Fruit fly (Drosophila melanogaster) whole organism, prepupa: ENCODE results near the gene CG12253.

Experiments used
- Blimp-1 ChIP-seq: fragments of 200-800 bp; sonication (Bioruptor generic); optimal IDR thresholded peaks from 3 replicates; lab custom pipeline; 2017; ENCODE audit warnings: missing biosample characterization, missing genetic modification characterization, mild to moderate bottlenecking, moderate library complexity, missing genetic modification reagents
- CG10631 ChIP-seq: fragments of 200-800 bp; sonication (Bioruptor generic); optimal IDR thresholded peaks from 2 replicates; lab custom pipeline; 2016; ENCODE audit warnings: missing biosample characterization, missing genetic modification characterization
- CG10669 ChIP-seq: fragments of 200-800 bp; sonication (Bioruptor generic); optimal IDR thresholded peaks from 3 replicates; lab custom pipeline; 2018; ENCODE audit warnings: missing biosample characterization, mild to moderate bottlenecking, missing genetic modification characterization, moderate library complexity
- CG11294 ChIP-seq: fragments of 200-800 bp; sonication (Bioruptor generic); IDR thresholded peaks from 2 replicates; pipeline ENCODE4 v1.3.6; 2022; ENCODE audit warnings: missing biosample characterization, missing genetic modification characterization
- CG11762 ChIP-seq: fragments of 200-800 bp; sonication (Bioruptor generic); optimal IDR thresholded peaks from 3 replicates; lab custom pipeline; 2016; ENCODE audit warnings: missing biosample characterization, missing genetic modification characterization; ENCODE audit not compliant: insufficient read depth
- CG11902 ChIP-seq: fragments of 200-800 bp; sonication (Bioruptor generic); optimal IDR thresholded peaks from 3 replicates; lab custom pipeline; 2016; ENCODE audit warnings: missing biosample characterization, missing genetic modification characterization
- CG15336 ChIP-seq: fragments of 200-800 bp; sonication (Bioruptor generic); IDR thresholded peaks from 2 replicates; pipeline ENCODE4 v1.3.6; 2022; ENCODE audit warnings: missing biosample characterization, missing genetic modification characterization
- CG1621 ChIP-seq: fragments of 200-800 bp; sonication (Bioruptor generic); optimal IDR thresholded peaks from 3 replicates; lab custom pipeline; 2018; ENCODE audit warnings: missing biosample characterization, mild to moderate bottlenecking, missing genetic modification characterization
- CG3032 ChIP-seq: fragments of 200-800 bp; optimal IDR thresholded peaks from 2 replicates; lab custom pipeline; 2019; ENCODE audit warnings: missing biosample characterization, mild to moderate bottlenecking, missing genetic modification characterization, moderate library complexity
- CG32006 ChIP-seq: fragments of 200-800 bp; sonication (Bioruptor generic); optimal IDR thresholded peaks from 3 replicates; lab custom pipeline; 2017; ENCODE audit warnings: missing biosample characterization, mild to moderate bottlenecking, missing genetic modification characterization
- CG34406 ChIP-seq: fragments of 200-800 bp; sonication (Bioruptor generic); optimal IDR thresholded peaks from 3 replicates; lab custom pipeline; 2016; ENCODE audit warnings: missing biosample characterization, missing genetic modification characterization
- CG4318 ChIP-seq: fragments of 200-800 bp; sonication (Bioruptor generic); optimal IDR thresholded peaks from 3 replicates; lab custom pipeline; 2017; ENCODE audit warnings: missing biosample characterization, mild to moderate bottlenecking, missing genetic modification characterization
- CG6163 ChIP-seq: fragments of 200-800 bp; sonication (Bioruptor generic); IDR thresholded peaks from 3 replicates; pipeline ENCODE4 v1.3.6; 2022; ENCODE audit warnings: missing biosample characterization, missing genetic modification characterization
- CG6808 ChIP-seq: fragments of 200-800 bp; sonication (Bioruptor generic); optimal IDR thresholded peaks from 3 replicates; lab custom pipeline; 2017; ENCODE audit warnings: missing biosample characterization, missing genetic modification characterization, mild to moderate bottlenecking, moderate library complexity, missing genetic modification reagents
- CG8119 ChIP-seq: fragments of 200-800 bp; sonication (Bioruptor generic); IDR thresholded peaks from 3 replicates; pipeline ENCODE4 v1.3.6; 2022; ENCODE audit warnings: missing biosample characterization, missing genetic modification characterization
- CG8632 ChIP-seq: fragments of 200-800 bp; sonication (Bioruptor generic); optimal IDR thresholded peaks from 3 replicates; lab custom pipeline; 2016; ENCODE audit warnings: missing biosample characterization, missing genetic modification characterization
- Eip78C ChIP-seq: fragments of 200-800 bp; sonication (Bioruptor generic); peaks from one replicate; lab custom pipeline; 2016; ENCODE audit warnings: missing biosample characterization, missing genetic modification characterization
- Eip93F ChIP-seq: fragments of 200-800 bp; sonication (Bioruptor generic); optimal IDR thresholded peaks from 2 replicates; lab custom pipeline; 2016; ENCODE audit warnings: missing biosample characterization, mild to moderate bottlenecking, missing genetic modification characterization
- Ets96B ChIP-seq: fragments of 200-800 bp; optimal IDR thresholded peaks from 2 replicates; lab custom pipeline; 2019; ENCODE audit warnings: missing biosample characterization, mild to moderate bottlenecking, missing genetic modification characterization, moderate library complexity
- Gug ChIP-seq: fragments of 200-800 bp; sonication (Bioruptor generic); IDR thresholded peaks from 2 replicates; pipeline ENCODE4 v1.3.6; 2022; ENCODE audit warnings: missing biosample characterization, missing genetic modification characterization
- Hr38 ChIP-seq: sonication (Bioruptor generic); optimal IDR thresholded peaks from 2 replicates; lab custom pipeline; 2016; ENCODE audit warnings: missing biosample characterization, missing genetic modification characterization
- Hr4 ChIP-seq: fragments of 200-800 bp; sonication (Bioruptor generic); optimal IDR thresholded peaks from 3 replicates; lab custom pipeline; 2016; ENCODE audit warnings: missing biosample characterization, missing genetic modification characterization
- Met ChIP-seq: fragments of 200-800 bp; sonication (Bioruptor generic); optimal IDR thresholded peaks from 3 replicates; lab custom pipeline; 2016; ENCODE audit warnings: missing biosample characterization, missing genetic modification characterization
- OdsH ChIP-seq: fragments of 200-800 bp; sonication (Bioruptor generic); optimal IDR thresholded peaks from 3 replicates; lab custom pipeline; 2016; ENCODE audit warnings: missing biosample characterization, missing genetic modification characterization
- Smox ChIP-seq: fragments of 200-800 bp; sonication (Bioruptor generic); optimal IDR thresholded peaks from 3 replicates; lab custom pipeline; 2016; ENCODE audit warnings: missing biosample characterization, missing genetic modification characterization
- Sox102F ChIP-seq: fragments of 200-800 bp; sonication (Bioruptor generic); optimal IDR thresholded peaks from 2 replicates; lab custom pipeline; 2016; ENCODE audit warnings: missing biosample characterization, mild to moderate bottlenecking, missing genetic modification characterization
- Sox14 ChIP-seq: fragments of 200-800 bp; sonication (Bioruptor generic); optimal IDR thresholded peaks from 3 replicates; lab custom pipeline; 2016; ENCODE audit warnings: missing biosample characterization, missing genetic modification characterization
- Sox15 ChIP-seq: fragments of 200-800 bp; sonication (Bioruptor generic); optimal IDR thresholded peaks from 3 replicates; lab custom pipeline; 2016; ENCODE audit warnings: missing biosample characterization, missing genetic modification characterization
- achi ChIP-seq: fragments of 200-800 bp; sonication (Bioruptor generic); optimal IDR thresholded peaks from 3 replicates; lab custom pipeline; 2016; ENCODE audit warnings: missing biosample characterization, missing genetic modification characterization
- dsx ChIP-seq: fragments of 200-800 bp; optimal IDR thresholded peaks from 3 replicates; lab custom pipeline; 2019; ENCODE audit warnings: missing biosample characterization, mild to moderate bottlenecking, missing genetic modification characterization, moderate library complexity; ENCODE audit not compliant: poor library complexity, severe bottlenecking
- esn ChIP-seq: fragments of 200-800 bp; sonication (Bioruptor generic); optimal IDR thresholded peaks from 2 replicates; lab custom pipeline; 2016; ENCODE audit warnings: missing biosample characterization, mild to moderate bottlenecking, missing genetic modification characterization, moderate library complexity
- fd85E ChIP-seq: fragments of 200-800 bp; sonication (Bioruptor generic); optimal IDR thresholded peaks from 3 replicates; lab custom pipeline; 2016; ENCODE audit warnings: missing biosample characterization, missing genetic modification characterization
- fkh ChIP-seq: fragments of 200-800 bp; sonication (Bioruptor generic); optimal IDR thresholded peaks from 3 replicates; lab custom pipeline; 2017; ENCODE audit warnings: missing biosample characterization, mild to moderate bottlenecking, missing genetic modification characterization, moderate library complexity
- lz ChIP-seq: fragments of 200-800 bp; sonication (Bioruptor generic); optimal IDR thresholded peaks from 3 replicates; lab custom pipeline; 2016; ENCODE audit warnings: missing biosample characterization, missing genetic modification characterization
- spab ChIP-seq: fragments of 200-800 bp; sonication (Bioruptor generic); optimal IDR thresholded peaks from 2 replicates; lab custom pipeline; 2017; ENCODE audit warnings: missing biosample characterization, mild to moderate bottlenecking, missing genetic modification characterization, missing genetic modification reagents
- ss ChIP-seq, 2 experiments: fragments of 200-800 bp; sonication (Bioruptor generic); optimal IDR thresholded peaks; 2 replicates in 1 of 2; 3 replicates in 1 of 2; lab custom pipeline; 2017 to 2018; ENCODE audit warnings: mild to moderate bottlenecking in 2 of 2, missing biosample characterization in 2 of 2, missing genetic modification characterization in 2 of 2, moderate library complexity in 1 of 2
- svp ChIP-seq: fragments of 200-800 bp; sonication (Bioruptor generic); peaks from one replicate; lab custom pipeline; 2016; ENCODE audit warnings: missing biosample characterization, missing genetic modification characterization
- topi ChIP-seq: fragments of 200-800 bp; sonication (Bioruptor generic); optimal IDR thresholded peaks from 3 replicates; lab custom pipeline; 2016; ENCODE audit warnings: missing biosample characterization, missing genetic modification characterization
- vri ChIP-seq: fragments of 200-800 bp; sonication (Bioruptor generic); optimal IDR thresholded peaks from 3 replicates; lab custom pipeline; 2016; ENCODE audit warnings: missing biosample characterization, mild to moderate bottlenecking, missing genetic modification characterization

CG12253 gene

DNA sequence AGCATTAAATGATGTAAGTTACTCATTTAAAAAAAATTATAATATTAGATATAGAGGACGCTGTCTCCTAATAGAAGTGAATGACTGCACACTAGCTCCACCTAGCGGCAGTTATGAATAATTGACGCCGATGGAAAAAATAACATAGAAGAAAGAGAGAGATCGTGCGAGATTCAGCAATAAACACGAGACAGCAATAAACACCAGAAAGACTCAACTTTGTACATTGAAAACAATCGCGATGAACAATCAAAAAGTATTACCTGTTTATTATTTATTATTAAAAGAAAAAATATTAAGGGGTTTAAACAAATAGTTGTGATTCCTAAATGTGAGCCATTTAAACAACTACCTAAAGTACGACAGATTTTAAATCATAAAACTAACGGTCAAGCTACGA, 1.5 kb upstream of the CG12253 start (continued):
- no peak for TF ChIP-seq CG11902 (GFP tag; lab: Kevin White, UChicago)
- no peak for TF ChIP-seq Met (GFP tag; lab: Kevin White, UChicago)
- no peak for TF ChIP-seq Sox15 (GFP tag; lab: Kevin White, UChicago)
- TF ChIP-seq CG4318 (GFP tag; lab: Kevin White, UChicago) = no peak
- no peak for TF ChIP-seq CG11294 (GFP tag; lab: Robert Waterston, UW)
- TF ChIP-seq OdsH (GFP tag; lab: Kevin White, UChicago) = no peak
- peak; percentile 22; the same call in 1 of the 2 replicates for TF ChIP-seq CG15336 (GFP tag; lab: Robert Waterston, UW)
- TF ChIP-seq CG6808 = no peak
- no peak for TF ChIP-seq Smox (GFP tag; lab: Kevin White, UChicago)
- TF ChIP-seq svp (GFP tag; lab: Kevin White, UChicago) = no peak
- TF ChIP-seq CG10669 (GFP tag; lab: Kevin White, UChicago) = no peak
- no peak for TF ChIP-seq fkh (GFP tag; lab: Kevin White, UChicago)
- no peak for TF ChIP-seq Blimp-1
- TF ChIP-seq dsx (GFP tag; lab: Kevin White, UChicago) = no peak
- TF ChIP-seq, all 60 proteins: peak for 8

DNA sequence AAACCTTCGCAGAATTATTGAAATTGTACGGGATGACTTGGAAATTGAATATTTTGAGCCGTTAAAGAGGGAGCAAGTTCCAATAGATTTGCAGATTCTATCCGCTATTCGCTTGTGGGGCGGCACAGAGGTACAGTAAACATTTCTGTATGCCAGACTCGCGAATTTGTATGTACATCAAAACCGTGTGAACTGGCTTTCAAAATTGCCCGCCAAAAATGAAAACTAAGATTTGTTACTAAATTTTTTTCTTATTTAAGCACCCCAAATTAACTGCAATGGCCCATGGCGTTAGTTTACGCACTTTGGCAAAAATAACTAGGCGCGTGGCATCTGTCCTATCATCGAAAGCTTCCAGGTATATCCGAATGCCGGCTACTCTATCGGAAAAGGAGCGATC, 420 bp downstream of the CG12253 start:
- TF ChIP-seq topi (no peak), Sox14 (GFP tag; lab: Kevin White, UChicago) (no peak), fd85E (GFP tag; lab: Kevin White, UChicago) (no peak), Ets96B (no peak), Gug (GFP tag; lab: Robert Waterston, UW) (no peak), CG8632 (GFP tag; lab: Kevin White, UChicago) (no peak), ss (GFP tag; optimal IDR thresholded peaks at IDR 0.05; lab: Kevin White, UChicago) (no peak), CG4318 (GFP tag; lab: Kevin White, UChicago) (no peak), svp (GFP tag; lab: Kevin White, UChicago) (no peak), Eip78C (no peak), CG3032 (tag; lab: Kevin White, UChicago) (no peak), Eip93F (no peak), CG8119 (GFP tag; lab: Robert Waterston, UW) (no peak), Hr38 (GFP tag; lab: Kevin White, UChicago) (no peak)

DNA sequence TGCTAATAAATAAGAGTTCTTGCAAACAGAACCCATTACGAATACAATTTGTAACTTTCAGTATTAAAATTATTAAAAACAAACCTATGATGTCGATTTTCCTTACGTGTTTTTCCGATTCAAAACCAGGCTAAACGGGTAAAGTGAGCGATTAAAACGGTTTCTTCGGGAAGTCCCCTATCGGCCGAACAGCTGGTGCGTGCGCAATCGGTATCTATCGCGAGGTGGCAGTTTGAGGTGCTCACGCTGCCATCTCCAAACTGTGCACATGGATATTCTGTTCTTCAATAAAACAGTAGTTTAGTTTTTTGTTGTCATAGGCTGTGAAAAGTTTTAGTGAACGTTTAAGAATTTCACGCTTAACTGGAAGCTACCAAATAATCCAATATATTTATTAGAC, 1.6 kb downstream of the CG12253 start, which contains the start of gene TTLL4A:
TSS of gene TTLL4A (plus strand) at position 240 of the 400 bp plus-strand sequence.
- TF ChIP-seq CG11762 (GFP tag; lab: Kevin White, UChicago) (no peak), Hr4 (peak; percentile 22), CG1621 (no peak), lz (peak; percentile 14), Sox102F (GFP tag; lab: Kevin White, UChicago) (no peak), esn (peak; percentile 50)
- TF ChIP-seq, all 60 proteins: peak for 3

DNA sequence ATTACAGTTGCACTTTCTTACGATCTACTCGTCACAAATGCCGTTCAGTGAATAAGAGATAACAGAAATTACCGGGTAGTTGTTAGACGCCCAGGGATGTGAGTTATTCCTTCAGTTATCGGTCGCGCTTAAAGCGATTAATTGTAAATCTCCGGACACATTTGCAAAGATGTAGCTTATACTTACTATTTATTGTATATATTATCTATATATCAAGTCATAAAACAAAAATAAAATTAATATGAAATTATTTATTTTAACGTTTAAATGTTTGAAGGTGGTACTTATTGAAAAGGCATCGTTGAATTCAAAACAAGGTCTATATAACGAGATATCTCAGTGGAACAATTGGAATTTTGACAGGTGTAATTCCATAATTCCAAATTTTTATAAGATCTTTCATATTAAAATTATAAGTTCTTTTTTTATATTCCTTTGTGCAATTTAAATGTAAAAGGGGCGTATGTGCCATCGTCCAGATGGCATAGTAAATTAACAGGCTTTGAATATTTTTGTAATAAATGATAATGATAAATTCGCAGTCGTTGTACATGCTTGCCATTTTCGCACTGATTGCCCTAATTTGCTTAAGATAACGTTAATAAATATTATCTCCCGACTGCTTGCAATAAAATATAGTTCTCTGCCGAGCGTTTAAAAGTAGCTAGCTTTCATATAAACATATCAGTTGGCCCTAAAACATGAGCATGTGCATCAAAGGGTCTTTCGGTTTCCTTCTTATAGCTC, 13.9 kb downstream of the CG12253 start, which contains the start of the genes aub and lectin-33A:
TSS of gene aub (minus strand) at position 101 of the 747 bp plus-strand sequence.
TSS of gene lectin-33A (plus strand) at position 697 of the 747 bp plus-strand sequence.
- TF ChIP-seq Sox102F (GFP tag; lab: Kevin White, UChicago) = no peak
- no peak for TF ChIP-seq CG15336 (GFP tag; lab: Robert Waterston, UW)
- no peak for TF ChIP-seq Gug (GFP tag; lab: Robert Waterston, UW)
- no peak for TF ChIP-seq spab
- no peak for TF ChIP-seq CG6163 (GFP tag; lab: Robert Waterston, UW)
- no peak for TF ChIP-seq CG11294 (GFP tag; lab: Robert Waterston, UW)
- no peak for TF ChIP-seq Smox (GFP tag; lab: Kevin White, UChicago)
- no peak for TF ChIP-seq CG34406
- TF ChIP-seq CG6808 = no peak
- TF ChIP-seq vri (GFP tag; lab: Kevin White, UChicago) = no peak
- TF ChIP-seq achi = no peak
- TF ChIP-seq CG10631 (GFP tag; lab: Kevin White, UChicago) = no peak
- no peak for TF ChIP-seq CG32006 (GFP tag; lab: Kevin White, UChicago)
